Worm (Caenorhabditis elegans): Measurements from ENCODE around the gene srg-60.

DNA sequence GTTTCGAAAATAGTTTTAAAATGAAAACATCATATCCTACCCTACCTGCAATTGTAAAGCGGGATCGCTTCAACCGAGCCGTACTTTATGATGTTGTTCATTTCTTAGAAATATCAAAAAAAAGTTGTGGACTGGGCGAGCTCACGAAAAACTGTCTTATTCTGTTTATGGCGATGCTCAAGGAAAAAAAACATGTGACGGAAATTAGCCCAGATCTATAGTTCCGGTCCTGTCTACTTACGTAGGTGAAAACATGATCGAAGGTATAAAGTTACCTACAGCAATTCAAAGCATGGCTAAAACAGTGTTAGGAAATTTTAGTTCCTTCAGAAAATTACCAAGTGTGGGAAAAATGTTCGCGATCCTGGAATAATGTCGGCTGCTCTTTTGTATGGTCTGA is 1.7 kb downstream of the srg-60 start, which contains the start of gene srt-27:
- TF ChIP-seq him-1 (tag; optimal IDR thresholded peaks at IDR 0.05) (no peak), dao-5 (tag; optimal IDR thresholded peaks at IDR 0.05) (no peak), W03F9.2 (tag; optimal IDR thresholded peaks at IDR 0.05) (no peak)

Data from whole organism, L4/young adult.